Fruit fly (Drosophila melanogaster): ENCODE measurements around the gene CG32266.

The CG32266 gene

DNA sequence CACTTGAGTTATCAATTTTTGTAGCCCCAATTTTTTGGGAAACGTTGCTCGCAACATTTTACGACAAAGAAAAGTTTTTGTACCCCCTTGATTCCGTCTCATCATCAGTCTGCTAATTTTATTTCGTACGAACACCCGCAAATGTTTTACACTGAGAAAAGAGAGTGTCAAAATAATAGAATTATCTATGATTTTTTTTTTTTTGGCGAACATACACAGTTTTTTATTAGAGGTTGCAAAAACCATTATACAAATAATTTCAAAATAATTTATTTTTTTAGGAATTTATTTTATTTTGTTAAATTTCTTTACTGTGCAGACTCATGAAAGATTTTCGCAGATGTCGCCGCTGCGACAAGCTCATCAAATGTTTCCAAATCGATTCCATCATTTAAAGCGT is 7.9 kb downstream of the CG32266 start (continued):
- TF ChIP-seq CG30403 (GFP tag; optimal IDR thresholded peaks at IDR 0.05) (peak; percentile 28), Ssrp (tag; optimal IDR thresholded peaks at IDR 0.05) (peak; percentile 3), Lpt (GFP tag; optimal IDR thresholded peaks at IDR 0.05) (no peak), CG42726 (GFP tag; IDR thresholded peaks at IDR 0.05; ENCODE audit: partially characterized antibody) (no peak), CG11723 (GFP tag; optimal IDR thresholded peaks at IDR 0.05) (no peak), pan (optimal IDR thresholded peaks at IDR 0.05) (no peak), pan (GFP tag; optimal IDR thresholded peaks at IDR 0.05 in 1 of 2, IDR thresholded peaks at IDR 0.05 in 1 of 2) (peak in 1 of 2 experiments; percentile 28), CG12659 (GFP tag; optimal IDR thresholded peaks at IDR 0.05) (no peak), Hmr (GFP tag; optimal IDR thresholded peaks at IDR 0.05) (peak; percentile 35), CTCF (GFP tag; optimal IDR thresholded peaks at IDR 0.05) (no peak), peb (GFP tag; IDR thresholded peaks at IDR 0.05) (no peak), CG4707 (GFP tag; optimal IDR thresholded peaks at IDR 0.05) (no peak), CG4328 (GFP tag; optimal IDR thresholded peaks at IDR 0.05) (no peak), ftz-f1 (GFP tag; optimal IDR thresholded peaks at IDR 0.05) (no peak), Sin3A (optimal IDR thresholded peaks at IDR 0.05) (no peak), CG3163 (GFP tag; optimal IDR thresholded peaks at IDR 0.05) (no peak), CG18011 (GFP tag; optimal IDR thresholded peaks at IDR 0.05) (no peak), Doc3 (GFP tag; IDR thresholded peaks at IDR 0.05; ENCODE audit: partially characterized antibody) (no peak), Spps (tag; optimal IDR thresholded peaks at IDR 0.05) (no peak), D19A (tag; optimal IDR thresholded peaks at IDR 0.05) (peak; percentile 27), ase (GFP tag; IDR thresholded peaks at IDR 0.05) (no peak), gsb-n (tag; optimal IDR thresholded peaks at IDR 0.05) (no peak), Meics (GFP tag; optimal IDR thresholded peaks at IDR 0.05) (no peak), Ets65A (GFP tag) (no peak), CG15479 (GFP tag; optimal IDR thresholded peaks at IDR 0.05) (no peak), CG12071 (GFP tag; optimal IDR thresholded peaks at IDR 0.05) (no peak), lilli (GFP tag; optimal IDR thresholded peaks at IDR 0.05) (no peak), sr (GFP tag; IDR thresholded peaks at IDR 0.05) (no peak), gem (tag; optimal IDR thresholded peaks at IDR 0.05) (peak; percentile 51), sc (optimal IDR thresholded peaks at IDR 0.05) (no peak), sc (GFP tag; optimal IDR thresholded peaks at IDR 0.05) (no peak), HLH54F (GFP tag; optimal IDR thresholded peaks at IDR 0.05) (no peak), sima (GFP tag; optimal IDR thresholded peaks at IDR 0.05) (no peak), Sry-δ (GFP tag; optimal IDR thresholded peaks at IDR 0.05) (no peak), CG2202 (tag; optimal IDR thresholded peaks at IDR 0.05) (no peak), Lim3 (GFP tag; IDR thresholded peaks at IDR 0.05) (no peak), Atf6 (GFP tag; IDR thresholded peaks at IDR 0.05) (no peak), Sox102F (GFP tag; optimal IDR thresholded peaks at IDR 0.05) (peak; percentile 42), TFAM (GFP tag; optimal IDR thresholded peaks at IDR 0.05) (no peak), CG17912 (GFP tag; optimal IDR thresholded peaks at IDR 0.05) (no peak), NC2β (GFP tag; optimal IDR thresholded peaks at IDR 0.05) (no peak), Tbp (GFP tag; optimal IDR thresholded peaks at IDR 0.05) (no peak), Antp (GFP tag; optimal IDR thresholded peaks at IDR 0.05) (no peak), CG6765 (GFP tag; optimal IDR thresholded peaks at IDR 0.05) (no peak), Vsx1 (GFP tag; optimal IDR thresholded peaks at IDR 0.05) (no peak), Bgb (GFP tag; IDR thresholded peaks at IDR 0.05; ENCODE audit: partially characterized antibody) (no peak), CG34422 (GFP tag; IDR thresholded peaks at IDR 0.05) (no peak), dmrt11E (tag; optimal IDR thresholded peaks at IDR 0.05) (no peak), Hr51 (GFP tag; optimal IDR thresholded peaks at IDR 0.05) (peak in 1 of 2 experiments; percentile 42), CG10431 (GFP tag; optimal IDR thresholded peaks at IDR 0.05) (no peak), CG12219 (GFP tag; optimal IDR thresholded peaks at IDR 0.05) (no peak), grau (tag; optimal IDR thresholded peaks at IDR 0.05) (peak; percentile 11)

Data from whole organism, embryonic.